Fruit fly (Drosophila melanogaster): ENCODE data around the gene CG33158.

The CG33158 gene

dm6 chr3L:16490583-16490880, 71.1 kb downstream of the CG33158 start (continued):
- TF ChIP-seq lz (GFP tag; optimal IDR thresholded peaks at IDR 0.05) (peak; percentile 79), Eip75B (GFP tag; optimal IDR thresholded peaks at IDR 0.05) (peak; percentile 81), esn (GFP tag; optimal IDR thresholded peaks at IDR 0.05) (peak; percentile 88), CG3919 (GFP tag; optimal IDR thresholded peaks at IDR 0.05) (peak; percentile 87), CG6163 (GFP tag; IDR thresholded peaks at IDR 0.05) (peak; percentile 89), dac (GFP tag; optimal IDR thresholded peaks at IDR 0.05) (no peak), CG1621 (tag; optimal IDR thresholded peaks at IDR 0.05) (peak; percentile 89), Ets21C (GFP tag; optimal IDR thresholded peaks at IDR 0.05) (peak; percentile 65), spab (GFP tag; optimal IDR thresholded peaks at IDR 0.05) (peak; percentile 85), CG11902 (GFP tag; optimal IDR thresholded peaks at IDR 0.05) (peak; percentile 70), CG10631 (GFP tag; optimal IDR thresholded peaks at IDR 0.05) (peak; percentile 88), fkh (GFP tag; optimal IDR thresholded peaks at IDR 0.05) (no peak), CG8319 (GFP tag; optimal IDR thresholded peaks at IDR 0.05) (peak; percentile 40), cyc (GFP tag; optimal IDR thresholded peaks at IDR 0.05) (peak; percentile 86), net (GFP tag; optimal IDR thresholded peaks at IDR 0.05) (peak; percentile 78), CG34406 (GFP tag; optimal IDR thresholded peaks at IDR 0.05) (peak; percentile 75), CG4318 (GFP tag; optimal IDR thresholded peaks at IDR 0.05) (no peak), CG11762 (GFP tag; optimal IDR thresholded peaks at IDR 0.05; ENCODE audit: insufficient read depth) (peak; percentile 59), CG31627 (GFP tag; optimal IDR thresholded peaks at IDR 0.05) (peak; percentile 78), pdm3 (GFP tag; optimal IDR thresholded peaks at IDR 0.05) (peak; percentile 83)

DNA sequence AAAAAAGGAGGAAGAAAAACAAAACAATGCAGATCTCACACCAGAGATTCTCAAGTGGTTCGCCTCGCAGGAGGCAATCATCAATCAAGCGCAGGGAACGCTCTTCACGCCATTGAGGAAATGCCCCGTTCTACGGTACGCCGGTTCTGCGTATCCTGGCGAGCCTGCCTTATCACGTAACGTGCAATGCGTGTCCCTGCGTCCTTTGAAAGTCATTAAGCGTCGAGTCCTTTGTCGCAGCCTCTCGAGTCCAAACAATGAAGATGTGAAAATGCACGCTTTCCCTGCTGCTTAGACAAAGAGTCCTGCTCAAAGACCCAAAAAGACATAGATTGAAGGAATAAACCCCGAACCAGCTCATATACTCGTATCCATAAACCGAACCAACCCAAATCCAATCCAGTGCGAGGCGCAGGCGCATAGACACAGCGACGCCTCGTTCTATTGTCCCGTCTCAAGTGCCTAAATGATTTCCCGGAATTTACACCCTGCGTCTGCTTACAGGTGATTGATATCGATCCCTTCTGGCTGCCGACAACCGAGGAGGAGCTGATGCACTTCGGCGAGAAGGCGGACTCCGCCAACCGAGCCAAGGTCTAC, 71.7 kb downstream of the CG33158 start:
- no peak for TF ChIP-seq Lpt (GFP tag; optimal IDR thresholded peaks at IDR 0.05)
- no peak for TF ChIP-seq Gug (GFP tag; IDR thresholded peaks at IDR 0.05)
- TF ChIP-seq topi (GFP tag; optimal IDR thresholded peaks at IDR 0.05): no peak
- TF ChIP-seq CG11902 (GFP tag; optimal IDR thresholded peaks at IDR 0.05): no peak
- no peak for TF ChIP-seq CG6854 (GFP tag; optimal IDR thresholded peaks at IDR 0.05)
- TF ChIP-seq Eip93F (GFP tag; optimal IDR thresholded peaks at IDR 0.05): no peak
- no peak for TF ChIP-seq Hr38 (GFP tag; optimal IDR thresholded peaks at IDR 0.05)
- no peak for TF ChIP-seq ss (GFP tag; optimal IDR thresholded peaks at IDR 0.05)
- no peak for TF ChIP-seq Eip78C (GFP tag)
- no peak for TF ChIP-seq cyc (GFP tag; optimal IDR thresholded peaks at IDR 0.05)
- TF ChIP-seq CG6792 (GFP tag; optimal IDR thresholded peaks at IDR 0.05): no peak
- TF ChIP-seq CG6808 (GFP tag; optimal IDR thresholded peaks at IDR 0.05): no peak
- no peak for TF ChIP-seq CG9139 (GFP tag; optimal IDR thresholded peaks at IDR 0.05)
- no peak for TF ChIP-seq fd85E (GFP tag; optimal IDR thresholded peaks at IDR 0.05)

- TF ChIP-seq Sox14 (GFP tag; optimal IDR thresholded peaks at IDR 0.05) (peak; percentile 22), CG8119 (GFP tag; IDR thresholded peaks at IDR 0.05) (no peak)
These were observed 74.3 kb downstream of the CG33158 start for dm6 chr3L:16493717-16494116.

dm6 chr3L:16494651-16495074, 75.3 kb downstream of the CG33158 start:
- TF ChIP-seq CG8119 (GFP tag; IDR thresholded peaks at IDR 0.05): no peak
- no peak for TF ChIP-seq vri (GFP tag; optimal IDR thresholded peaks at IDR 0.05)
- TF ChIP-seq achi (GFP tag; optimal IDR thresholded peaks at IDR 0.05): no peak
- TF ChIP-seq Lpt (GFP tag; optimal IDR thresholded peaks at IDR 0.05): no peak
- no peak for TF ChIP-seq CG31627 (GFP tag; optimal IDR thresholded peaks at IDR 0.05)
- TF ChIP-seq eg (GFP tag; IDR thresholded peaks at IDR 0.05): no peak
- TF ChIP-seq CG11294 (GFP tag; IDR thresholded peaks at IDR 0.05): no peak
- peak; percentile 17 for TF ChIP-seq CG11762 (GFP tag; optimal IDR thresholded peaks at IDR 0.05; ENCODE audit: insufficient read depth)
- TF ChIP-seq CG4318 (GFP tag; optimal IDR thresholded peaks at IDR 0.05): no peak
- no peak for TF ChIP-seq fd85E (GFP tag; optimal IDR thresholded peaks at IDR 0.05)
- TF ChIP-seq cyc (GFP tag; optimal IDR thresholded peaks at IDR 0.05): peak; percentile 17
- no peak for TF ChIP-seq Eip93F (GFP tag; optimal IDR thresholded peaks at IDR 0.05)
- TF ChIP-seq CG11902 (GFP tag; optimal IDR thresholded peaks at IDR 0.05): no peak
- TF ChIP-seq Blimp-1 (GFP tag; optimal IDR thresholded peaks at IDR 0.05): no peak
- TF ChIP-seq Hr4 (GFP tag; optimal IDR thresholded peaks at IDR 0.05): peak; percentile 13
- no peak for TF ChIP-seq spab (GFP tag; optimal IDR thresholded peaks at IDR 0.05)
- TF ChIP-seq CG16779 (tag; optimal IDR thresholded peaks at IDR 0.05): peak; percentile 21
- TF ChIP-seq CG8319 (GFP tag; optimal IDR thresholded peaks at IDR 0.05): no peak
- no peak for TF ChIP-seq OdsH (GFP tag; optimal IDR thresholded peaks at IDR 0.05)
- TF ChIP-seq CG8632 (GFP tag; optimal IDR thresholded peaks at IDR 0.05): no peak
- TF ChIP-seq Smox (GFP tag; optimal IDR thresholded peaks at IDR 0.05): no peak
- peak; percentile 38 for TF ChIP-seq CG3032 (tag; optimal IDR thresholded peaks at IDR 0.05)
- peak; percentile 74 for TF ChIP-seq svp (GFP tag)
- TF ChIP-seq CG6792 (GFP tag; optimal IDR thresholded peaks at IDR 0.05): peak; percentile 51
